Worm (Caenorhabditis elegans) whole organism, young adult: ENCODE results near the gene F20D6.8.

Source experiments
- C06A6.2 ChIP-seq: fragments of 200-800 bp; sonication (Bioruptor generic); conservative IDR thresholded peaks from 2 replicates; pipeline ENCODE4 v1.3.6; 2022; ENCODE audit warnings: missing genetic modification characterization, missing compliant biosample characterization
- F23B12.7 ChIP-seq: sonication (generic microtip); optimal IDR thresholded peaks from 2 replicates; lab custom pipeline; 2017; ENCODE audit warnings: missing genetic modification characterization, mild to moderate bottlenecking, missing compliant biosample characterization, antibody characterized with exemption, moderate library complexity; ENCODE audit not compliant: insufficient read depth
- F52B5.7 ChIP-seq: sonication (generic microtip); optimal IDR thresholded peaks from 2 replicates; lab custom pipeline; 2016; ENCODE audit warnings: mild to moderate bottlenecking, missing genetic modification characterization, missing compliant biosample characterization
- K11D2.4 ChIP-seq: fragments of 200-800 bp; sonication (Bioruptor generic); IDR thresholded peaks from 2 replicates; pipeline ENCODE4 v1.3.6; 2022; ENCODE audit warnings: missing genetic modification reagents, missing genetic modification characterization, missing compliant biosample characterization
- K12H6.12 ChIP-seq: fragments of 200-800 bp; sonication (Bioruptor generic); optimal IDR thresholded peaks from 2 replicates; lab custom pipeline; 2018; ENCODE audit warnings: mild to moderate bottlenecking, missing genetic modification characterization, missing compliant biosample characterization
- T26A5.8 ChIP-seq: sonication (generic microtip); optimal IDR thresholded peaks from 2 replicates; lab custom pipeline; 2016; ENCODE audit warnings: missing genetic modification characterization, missing compliant biosample characterization
- Y56A3A.18 ChIP-seq: fragments of 200-800 bp; sonication (Bioruptor generic); IDR thresholded peaks from 2 replicates; pipeline ENCODE4 v1.3.6; 2022; ENCODE audit warnings: missing genetic modification reagents, missing genetic modification characterization, missing compliant biosample characterization
- Y95B8A.8 ChIP-seq: fragments of 200-800 bp; sonication (Bioruptor generic); IDR thresholded peaks from 2 replicates; pipeline ENCODE4 v1.3.6; 2022; ENCODE audit warnings: missing genetic modification reagents, missing genetic modification characterization, missing compliant biosample characterization
- ama-1 ChIP-seq, 3 experiments: fragments of 150-350 bp in 1 of 3; sonication (generic microtip) in 2 of 3; optimal IDR thresholded peaks; 2 replicates each; lab custom pipeline; 2014 to 2018; ENCODE audit warnings: missing biosample characterization in 2 of 3, missing genetic modification characterization in 2 of 3, missing genetic modification reagents in 2 of 3
- aptf-3 ChIP-seq: fragments of 200-800 bp; sonication (Bioruptor generic); IDR thresholded peaks from 2 replicates; pipeline ENCODE4 v1.3.6; 2022; ENCODE audit warnings: missing genetic modification characterization, missing compliant biosample characterization
- atf-7 ChIP-seq: sonication (generic microtip); optimal IDR thresholded peaks from 2 replicates; lab custom pipeline; 2017; ENCODE audit warnings: mild to moderate bottlenecking, missing genetic modification characterization, missing compliant biosample characterization
- athp-1 ChIP-seq: sonication (generic microtip); optimal IDR thresholded peaks from 2 replicates; lab custom pipeline; 2017; ENCODE audit warnings: mild to moderate bottlenecking, missing genetic modification characterization, missing compliant biosample characterization
- attf-3 ChIP-seq: fragments of 200-800 bp; sonication (Bioruptor generic); conservative IDR thresholded peaks from 2 replicates; pipeline ENCODE4 v1.3.6; 2022; ENCODE audit warnings: missing genetic modification reagents, missing genetic modification characterization, missing compliant biosample characterization
- bed-2 ChIP-seq: fragments of 200-800 bp; sonication (Bioruptor generic); IDR thresholded peaks from 2 replicates; pipeline ENCODE4 v1.3.6; 2022; ENCODE audit warnings: missing genetic modification reagents, missing genetic modification characterization, missing compliant biosample characterization
- cebp-2 ChIP-seq: fragments of 200-800 bp; sonication (Bioruptor generic); IDR thresholded peaks from 2 replicates; pipeline ENCODE4 v1.3.6; 2022; ENCODE audit warnings: missing genetic modification characterization, missing compliant biosample characterization
- ceh-91 ChIP-seq: fragments of 200-800 bp; sonication (Bioruptor generic); IDR thresholded peaks from 2 replicates; pipeline ENCODE4 v1.3.6; 2022; ENCODE audit warnings: missing genetic modification reagents, missing genetic modification characterization, missing compliant biosample characterization
- die-1 ChIP-seq: sonication (generic microtip); optimal IDR thresholded peaks from 2 replicates; lab custom pipeline; 2016; ENCODE audit warnings: missing genotype, mild to moderate bottlenecking, missing genetic modification characterization, missing compliant biosample characterization
- dox-1 ChIP-seq: fragments of 200-800 bp; sonication (Bioruptor generic); IDR thresholded peaks from 2 replicates; pipeline ENCODE4 v1.3.6; 2022; ENCODE audit warnings: missing genetic modification reagents, missing genetic modification characterization, missing compliant biosample characterization
- efl-1 ChIP-seq: fragments of 150-350 bp; optimal IDR thresholded peaks from 2 replicates; lab custom pipeline; 2014; ENCODE audit warnings: missing biosample characterization, missing genetic modification reagents, missing genetic modification characterization
- egl-18 ChIP-seq: fragments of 200-800 bp; sonication (Bioruptor generic); IDR thresholded peaks from 2 replicates; pipeline ENCODE4 v1.3.6; 2022; ENCODE audit warnings: missing genetic modification reagents, missing genetic modification characterization, missing compliant biosample characterization
- egl-44 ChIP-seq: fragments of 200-800 bp; sonication (Bioruptor generic); IDR thresholded peaks from 2 replicates; pipeline ENCODE4 v1.3.6; 2022; ENCODE audit warnings: missing genetic modification reagents, missing genetic modification characterization, missing compliant biosample characterization
- hlh-12 ChIP-seq: sonication (generic microtip); optimal IDR thresholded peaks from 2 replicates; lab custom pipeline; 2016; ENCODE audit warnings: missing genetic modification characterization, missing compliant biosample characterization
- hlh-26 ChIP-seq: fragments of 200-800 bp; sonication (Bioruptor generic); conservative IDR thresholded peaks from 2 replicates; pipeline ENCODE4 v1.3.6; 2022; ENCODE audit warnings: missing genetic modification reagents, missing genetic modification characterization, missing compliant biosample characterization
- hmg-1.2 ChIP-seq: fragments of 200-800 bp; sonication (Bioruptor generic); IDR thresholded peaks from 2 replicates; pipeline ENCODE4 v1.3.6; 2022; ENCODE audit warnings: missing genetic modification reagents, missing genetic modification characterization, missing compliant biosample characterization
- hsf-1 ChIP-seq: fragments of 200-800 bp; sonication (Bioruptor generic); IDR thresholded peaks from 2 replicates; pipeline ENCODE4 v1.3.6; 2022; ENCODE audit warnings: missing genetic modification reagents, missing genetic modification characterization, missing compliant biosample characterization
- lin-26 ChIP-seq: fragments of 200-800 bp; sonication (Bioruptor generic); IDR thresholded peaks from 2 replicates; pipeline ENCODE4 v1.3.6; 2022; ENCODE audit warnings: missing genetic modification reagents, missing genetic modification characterization, missing compliant biosample characterization
- lin-35 ChIP-seq, 3 experiments: fragments of 150-350 bp in 2 of 3; sonication (generic microtip) in 1 of 3; optimal IDR thresholded peaks; 2 replicates each; lab custom pipeline; 2014 to 2018; ENCODE audit warnings: missing biosample characterization in 3 of 3, missing genetic modification characterization in 3 of 3, missing genetic modification reagents in 3 of 3
- lin-54 ChIP-seq: fragments of 200-800 bp; sonication (Bioruptor generic); optimal IDR thresholded peaks from 2 replicates; lab custom pipeline; 2018; ENCODE audit warnings: mild to moderate bottlenecking, missing genetic modification characterization, missing compliant biosample characterization
- madf-8 ChIP-seq: fragments of 200-800 bp; sonication (Bioruptor generic); conservative IDR thresholded peaks from 2 replicates; pipeline ENCODE4 v1.3.6; 2022; ENCODE audit warnings: missing genetic modification reagents, missing genetic modification characterization, missing compliant biosample characterization
- mxl-1 ChIP-seq: sonication (generic microtip); optimal IDR thresholded peaks from 2 replicates; lab custom pipeline; 2016; ENCODE audit warnings: missing genetic modification characterization, missing compliant biosample characterization
- nfya-2 ChIP-seq: fragments of 200-800 bp; sonication (Bioruptor generic); IDR thresholded peaks from 2 replicates; pipeline ENCODE4 v1.3.6; 2022; ENCODE audit warnings: missing genetic modification reagents, missing genetic modification characterization, missing compliant biosample characterization
- nhr-120 ChIP-seq: fragments of 200-800 bp; sonication (Bioruptor generic); IDR thresholded peaks from 2 replicates; pipeline ENCODE4 v1.3.6; 2022; ENCODE audit warnings: missing genetic modification characterization, missing compliant biosample characterization
- nhr-80 ChIP-seq: sonication (generic microtip); optimal IDR thresholded peaks from 2 replicates; lab custom pipeline; 2016; ENCODE audit warnings: missing genetic modification characterization, missing compliant biosample characterization
- pbrm-1 ChIP-seq: fragments of 200-800 bp; sonication (Bioruptor generic); IDR thresholded peaks from 2 replicates; pipeline ENCODE4 v1.3.6; 2022; ENCODE audit warnings: missing genetic modification reagents, missing genetic modification characterization, missing compliant biosample characterization
- rec-8 ChIP-seq, 2 experiments: sonication (generic microtip); optimal IDR thresholded peaks; 2 replicates each; lab custom pipeline; 2016; ENCODE audit warnings: mild to moderate bottlenecking in 2 of 2, missing genetic modification characterization in 2 of 2, missing genetic modification reagents in 2 of 2, missing genotype in 2 of 2, missing biosample characterization in 1 of 2, missing compliant biosample characterization in 1 of 2, moderate library complexity in 1 of 2
- repo-1 ChIP-seq: sonication (generic microtip); optimal IDR thresholded peaks from 2 replicates; lab custom pipeline; 2017; ENCODE audit warnings: mild to moderate bottlenecking, missing genetic modification characterization, missing compliant biosample characterization
- sea-2 ChIP-seq: fragments of 200-800 bp; sonication (Bioruptor generic); IDR thresholded peaks from 2 replicates; pipeline ENCODE4 v1.3.6; 2022; ENCODE audit warnings: missing genetic modification characterization, missing compliant biosample characterization
- snpc-1.1 ChIP-seq: sonication (generic microtip); optimal IDR thresholded peaks from 2 replicates; lab custom pipeline; 2017; ENCODE audit warnings: missing genetic modification characterization, mild to moderate bottlenecking, missing compliant biosample characterization, antibody characterized with exemption, moderate library complexity, missing genotype, missing genetic modification reagents; ENCODE audit not compliant: insufficient read depth
- snpc-4 ChIP-seq, 5 experiments: fragments of 150-350 bp in 1 of 5; sonication (generic microtip) in 4 of 5; optimal IDR thresholded peaks; 2 replicates each; lab custom pipeline; 2014 to 2018; ENCODE audit warnings: missing genetic modification characterization in 5 of 5, missing biosample characterization in 3 of 5, antibody characterized with exemption in 2 of 5, mild to moderate bottlenecking in 2 of 5, missing compliant biosample characterization in 2 of 5, missing genotype in 2 of 5, moderate library complexity in 2 of 5, missing genetic modification reagents in 1 of 5
- tlf-1 ChIP-seq: fragments of 200-800 bp; sonication (Bioruptor generic); optimal IDR thresholded peaks from 2 replicates; lab custom pipeline; 2018; ENCODE audit warnings: mild to moderate bottlenecking, missing genetic modification characterization, missing compliant biosample characterization
- unc-130 ChIP-seq: sonication (generic microtip); optimal IDR thresholded peaks from 2 replicates; lab custom pipeline; 2016; ENCODE audit warnings: missing genetic modification reagents, missing genetic modification characterization, missing compliant biosample characterization
- zim-3 ChIP-seq: sonication (generic microtip); optimal IDR thresholded peaks from 2 replicates; lab custom pipeline; 2017; ENCODE audit warnings: mild to moderate bottlenecking, missing genetic modification characterization, moderate library complexity, missing compliant biosample characterization
- ztf-3 ChIP-seq: fragments of 200-800 bp; sonication (Bioruptor generic); optimal IDR thresholded peaks from 2 replicates; lab custom pipeline; 2018; ENCODE audit warnings: mild to moderate bottlenecking, missing genetic modification characterization, missing compliant biosample characterization

F20D6.8 gene

ce11 chrV:8169150-8169549 lies 1.1 kb upstream of the F20D6.8 start (continued):
- TF ChIP-seq attf-3 (no peak), rec-8 (tag; optimal IDR thresholded peaks at IDR 0.05; lab: Kevin White, UChicago) (no peak)

DNA sequence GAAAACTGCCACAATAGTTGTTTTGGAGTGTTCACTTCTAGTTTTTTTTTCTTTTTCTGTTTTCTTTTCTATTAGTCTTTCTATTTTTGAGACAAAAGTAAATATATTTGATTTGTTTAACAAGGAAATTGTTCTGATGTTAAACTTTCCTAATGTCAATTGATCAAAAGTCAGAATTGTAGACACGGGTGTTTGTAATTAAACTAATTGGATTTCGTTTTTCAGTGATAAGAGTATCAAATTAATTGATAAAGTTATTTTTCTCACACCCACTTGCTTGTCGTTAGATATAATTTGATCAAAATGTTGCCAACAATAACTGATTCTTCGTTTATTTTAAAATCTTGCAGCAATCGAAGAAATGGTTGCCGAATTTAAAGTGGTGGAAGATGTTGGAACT lies 4.9 kb downstream of the F20D6.8 start:
- TF ChIP-seq zim-3 (tag; lab: Kevin White, UChicago) (no peak), sea-2 (GFP tag; lab: Robert Waterston, UW) (no peak), mxl-1 (tag; lab: Kevin White, UChicago) (no peak), aptf-3 (GFP tag; lab: Robert Waterston, UW) (no peak), dox-1 (GFP tag; lab: Robert Waterston, UW) (no peak), T26A5.8 (no peak), efl-1 (no peak), K11D2.4 (no peak), lin-35 (GFP tag; optimal IDR thresholded peaks at IDR 0.05; lab: Kevin White, UChicago) (no peak), unc-130 (no peak), rec-8 (tag; optimal IDR thresholded peaks at IDR 0.05; lab: Kevin White, UChicago) (no peak), hsf-1 (no peak), ztf-3 (no peak), Y56A3A.18 (no peak), die-1 (tag; lab: Kevin White, UChicago) (no peak), snpc-1.1 (tag; lab: Kevin White, UChicago) (no peak)

- TF ChIP-seq cebp-2 (GFP tag; lab: Robert Waterston, UW), result no peak
- TF ChIP-seq nhr-80 (tag; lab: Kevin White, UChicago), result peak; percentile 60
Observed at ce11 chrV:8161699-8162098, 6.4 kb downstream of the F20D6.8 start, which contains the start of gene F20D6.5. TSS of gene F20D6.5 (plus strand) at chrV:8161957.

DNA sequence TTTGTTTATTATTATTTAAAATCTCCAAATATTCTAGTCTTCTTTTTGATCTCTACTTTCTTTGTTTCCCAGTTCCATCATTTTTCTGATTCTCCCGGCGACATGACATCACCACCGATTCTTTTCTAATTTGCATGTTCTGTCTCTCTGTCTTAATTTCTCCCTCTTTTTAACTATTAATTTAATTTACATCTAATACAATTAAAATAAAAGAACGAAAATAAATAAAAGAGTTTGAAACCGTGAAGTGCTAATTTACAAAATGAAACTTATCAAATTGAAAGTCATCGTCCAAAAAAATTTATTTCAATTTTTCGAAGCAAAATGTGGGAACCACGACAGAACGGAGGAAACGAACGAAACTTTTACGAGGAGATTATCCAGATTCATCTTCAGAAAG lies 8.4 kb downstream of the F20D6.8 start, which contains the start of gene F20D6.6:
TSS of gene F20D6.6 (plus strand) at position 301 of the 400 bp plus-strand sequence.
- TF ChIP-seq Y95B8A.8 (GFP tag; lab: Robert Waterston, UW) (no peak), ceh-91 (no peak), pbrm-1 (no peak), atf-7 (tag; lab: Kevin White, UChicago) (no peak), C06A6.2 (GFP tag; lab: Robert Waterston, UW) (no peak), F52B5.7 (tag; lab: Kevin White, UChicago) (no peak), tlf-1 (GFP tag; lab: Kevin White, UChicago) (no peak), hmg-1.2 (GFP tag; lab: Robert Waterston, UW) (no peak), K11D2.4 (no peak), lin-26 (GFP tag; lab: Robert Waterston, UW) (no peak), repo-1 (tag; lab: Kevin White, UChicago) (no peak), egl-18 (GFP tag; lab: Robert Waterston, UW) (no peak), F23B12.7 (tag; lab: Kevin White, UChicago) (no peak), bed-2 (GFP tag; lab: Robert Waterston, UW) (no peak)

DNA sequence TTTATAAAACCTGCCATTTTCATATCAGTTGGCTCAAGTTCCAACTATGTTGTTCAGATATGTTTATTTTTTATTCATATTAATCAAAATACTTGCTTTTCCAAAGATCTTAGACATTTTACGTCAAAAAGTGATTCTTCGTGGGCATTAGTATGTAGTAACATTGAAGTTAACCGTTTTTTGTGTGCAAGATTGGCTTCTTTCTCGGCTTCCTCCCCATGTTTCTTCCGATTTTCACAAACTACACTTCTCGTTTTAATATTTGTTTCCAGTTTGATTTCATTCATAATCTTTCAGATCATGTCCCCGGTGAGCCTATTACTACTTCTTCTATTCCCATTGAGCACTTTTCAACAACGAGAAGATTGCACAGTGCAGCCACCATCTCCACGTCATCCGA lies 10.6 kb downstream of the F20D6.8 start, which contains the start of gene sul-2:
TSS of gene sul-2 (plus strand) at position 301 of the 400 bp plus-strand sequence.
- TF ChIP-seq repo-1 (tag; lab: Kevin White, UChicago) (no peak), nhr-120 (GFP tag; lab: Robert Waterston, UW) (no peak), ama-1 (optimal IDR thresholded peaks at IDR 0.05; lab: Kevin White, UChicago) (no peak), ama-1 (GFP tag; optimal IDR thresholded peaks at IDR 0.05; lab: Kevin White, UChicago) (no peak), hlh-12 (tag; lab: Kevin White, UChicago) (no peak), K12H6.12 (tag; lab: Kevin White, UChicago) (no peak), lin-54 (GFP tag; lab: Kevin White, UChicago) (no peak), hlh-26 (no peak), K11D2.4 (no peak), nhr-80 (tag; lab: Kevin White, UChicago) (no peak), madf-8 (GFP tag; lab: Robert Waterston, UW) (no peak), athp-1 (tag; lab: Kevin White, UChicago) (no peak), nfya-2 (no peak), egl-44 (no peak), snpc-4 (GFP tag; optimal IDR thresholded peaks at IDR 0.05; lab: Kevin White, UChicago) (no peak), snpc-4 (tag; optimal IDR thresholded peaks at IDR 0.05; lab: Kevin White, UChicago) (no peak), bed-2 (GFP tag; lab: Robert Waterston, UW) (no peak), hsf-1 (no peak)
